Fruit fly (Drosophila melanogaster): ENCODE data around the gene CG10376.

CG10376 gene

DNA sequence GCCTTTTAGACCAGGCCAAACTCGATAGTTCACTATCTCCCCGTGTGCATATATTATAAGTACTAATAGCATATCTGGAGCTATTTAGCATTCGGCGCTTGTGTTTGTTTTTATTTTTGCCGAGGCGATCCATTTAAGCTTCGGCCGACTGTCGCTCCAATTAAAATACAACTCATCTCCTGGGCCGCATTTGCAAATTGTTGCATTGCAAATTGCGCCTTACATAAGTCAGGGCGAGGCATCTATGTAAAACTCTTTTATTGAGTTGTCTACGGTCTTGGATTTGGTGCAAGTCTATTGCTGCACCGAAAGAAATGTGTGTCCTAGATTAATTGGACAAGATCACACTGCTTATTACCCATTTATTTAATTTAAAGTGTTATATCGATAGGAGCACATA, 25.1 kb upstream of the CG10376 start:
- no peak for TF ChIP-seq usp (GFP tag; optimal IDR thresholded peaks at IDR 0.05)
- TF ChIP-seq CG8478 (optimal IDR thresholded peaks at IDR 0.05) = no peak
- no peak for TF ChIP-seq psq (optimal IDR thresholded peaks at IDR 0.05)
- no peak for TF ChIP-seq EcR (GFP tag; optimal IDR thresholded peaks at IDR 0.05)
- TF ChIP-seq Dll (optimal IDR thresholded peaks at IDR 0.05) = no peak
- no peak for TF ChIP-seq pan (optimal IDR thresholded peaks at IDR 0.05)

DNA sequence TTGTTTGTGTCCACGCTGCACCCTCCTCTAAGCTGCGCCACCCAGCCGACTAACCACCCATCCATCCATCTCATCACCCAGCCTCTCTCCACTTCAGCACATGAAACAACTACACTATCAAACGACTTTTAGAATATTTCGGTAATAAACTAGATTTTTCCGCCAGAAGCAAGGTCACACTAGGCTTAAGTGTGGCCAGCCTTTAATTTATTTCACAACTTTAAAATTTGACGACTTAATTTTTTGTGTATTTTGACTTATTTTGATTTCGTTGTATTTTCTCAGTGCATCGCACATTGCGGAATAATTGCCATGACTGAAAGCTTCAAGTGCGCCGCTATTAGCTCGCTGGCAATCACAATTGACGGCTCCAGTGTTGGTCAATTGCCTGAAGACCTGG, 21.9 kb upstream of the CG10376 start:
- TF ChIP-seq psq (optimal IDR thresholded peaks at IDR 0.05) (no peak), pan (optimal IDR thresholded peaks at IDR 0.05) (no peak), EcR (GFP tag; optimal IDR thresholded peaks at IDR 0.05) (no peak), CG8478 (optimal IDR thresholded peaks at IDR 0.05) (no peak), usp (GFP tag; optimal IDR thresholded peaks at IDR 0.05) (no peak), Dll (optimal IDR thresholded peaks at IDR 0.05) (no peak)

- TF ChIP-seq usp (GFP tag; optimal IDR thresholded peaks at IDR 0.05) (no peak), Dll (optimal IDR thresholded peaks at IDR 0.05) (no peak), pan (optimal IDR thresholded peaks at IDR 0.05) (no peak), EcR (GFP tag; optimal IDR thresholded peaks at IDR 0.05) (no peak), CG8478 (optimal IDR thresholded peaks at IDR 0.05) (no peak)
Observed at dm6 chr2L:18719583-18719982, 16.7 kb upstream of the CG10376 start.

dm6 chr2L:18717365-18718011, 14.6 kb upstream of the CG10376 start:
- TF ChIP-seq Dll (optimal IDR thresholded peaks at IDR 0.05) = no peak

dm6 chr2L:18714086-18714485, 11.2 kb upstream of the CG10376 start:
- TF ChIP-seq CG8478 (optimal IDR thresholded peaks at IDR 0.05) (no peak), psq (optimal IDR thresholded peaks at IDR 0.05) (no peak), EcR (GFP tag; optimal IDR thresholded peaks at IDR 0.05) (no peak), pan (optimal IDR thresholded peaks at IDR 0.05) (no peak), usp (GFP tag; optimal IDR thresholded peaks at IDR 0.05) (no peak), Dll (optimal IDR thresholded peaks at IDR 0.05) (no peak)

DNA sequence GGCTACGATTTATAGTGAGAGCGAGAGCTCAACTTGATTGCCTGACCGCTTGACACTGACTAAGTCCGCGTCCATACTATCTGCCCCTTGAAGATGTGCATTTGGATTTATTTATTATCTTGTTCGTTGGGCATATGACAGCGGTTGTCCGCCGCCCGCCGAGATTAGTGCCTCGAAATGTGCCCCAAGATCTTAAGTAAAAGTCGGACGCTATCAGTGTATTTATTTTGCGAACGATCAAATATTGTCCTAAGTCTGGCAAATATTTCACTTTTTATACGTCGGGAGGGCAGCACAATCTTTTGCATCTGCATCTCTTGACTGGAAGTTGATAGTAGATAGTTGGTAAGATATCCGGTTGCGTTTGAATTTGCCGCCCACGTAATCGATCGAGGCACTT, 10.8 kb upstream of the CG10376 start, which contains the start of gene Irk3:
Gene Irk3, minus strand, starts transcription at position 63 of the 400 bp plus-strand sequence.
- TF ChIP-seq Dll (optimal IDR thresholded peaks at IDR 0.05) (no peak), EcR (GFP tag; optimal IDR thresholded peaks at IDR 0.05) (no peak), pan (optimal IDR thresholded peaks at IDR 0.05) (no peak), psq (optimal IDR thresholded peaks at IDR 0.05) (no peak), CG8478 (optimal IDR thresholded peaks at IDR 0.05) (no peak), usp (GFP tag; optimal IDR thresholded peaks at IDR 0.05) (no peak)

DNA sequence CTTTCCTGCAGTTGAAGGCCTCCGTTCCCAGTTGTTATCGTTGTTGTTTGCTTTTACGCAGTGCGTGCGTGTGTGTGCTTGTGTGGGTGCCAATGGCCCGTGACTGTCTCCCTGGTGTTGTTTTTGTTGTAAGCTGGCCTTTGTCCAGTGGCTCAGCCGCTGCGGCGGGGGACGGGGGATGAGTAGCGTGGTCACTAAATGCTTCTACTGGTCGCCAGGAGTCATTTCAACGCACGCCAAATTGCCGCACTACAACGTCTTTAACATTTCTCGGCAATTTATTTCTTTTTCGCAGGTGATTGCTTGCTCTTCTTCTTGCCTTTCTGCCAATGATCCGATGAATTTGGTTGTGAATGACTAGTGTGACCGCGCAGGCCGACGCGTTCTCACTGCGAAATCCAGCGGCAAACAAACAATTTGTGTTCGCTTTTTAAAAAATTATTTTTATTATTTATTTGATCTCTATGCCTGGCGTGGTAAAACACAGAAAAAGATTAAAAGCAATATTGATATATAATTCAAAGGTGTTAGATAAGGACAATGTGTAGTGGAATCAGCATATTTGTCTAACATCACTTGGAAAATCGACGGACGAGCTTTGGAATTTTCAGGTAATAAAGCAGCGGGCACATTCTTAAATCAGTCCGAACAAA, 5.5 kb upstream of the CG10376 start, which contains the start of the genes Faf2 and Grip71:
Gene Faf2, minus strand, starts transcription at position 450 of the 653 bp plus-strand sequence.
Gene Grip71, plus strand, starts transcription at position 608 of the 653 bp plus-strand sequence.
- no peak for TF ChIP-seq usp (GFP tag; optimal IDR thresholded peaks at IDR 0.05)
- no peak for TF ChIP-seq EcR (GFP tag; optimal IDR thresholded peaks at IDR 0.05)
- no peak for TF ChIP-seq psq (optimal IDR thresholded peaks at IDR 0.05)
- TF ChIP-seq pan (optimal IDR thresholded peaks at IDR 0.05) = no peak
- TF ChIP-seq CG8478 (optimal IDR thresholded peaks at IDR 0.05) = no peak

DNA sequence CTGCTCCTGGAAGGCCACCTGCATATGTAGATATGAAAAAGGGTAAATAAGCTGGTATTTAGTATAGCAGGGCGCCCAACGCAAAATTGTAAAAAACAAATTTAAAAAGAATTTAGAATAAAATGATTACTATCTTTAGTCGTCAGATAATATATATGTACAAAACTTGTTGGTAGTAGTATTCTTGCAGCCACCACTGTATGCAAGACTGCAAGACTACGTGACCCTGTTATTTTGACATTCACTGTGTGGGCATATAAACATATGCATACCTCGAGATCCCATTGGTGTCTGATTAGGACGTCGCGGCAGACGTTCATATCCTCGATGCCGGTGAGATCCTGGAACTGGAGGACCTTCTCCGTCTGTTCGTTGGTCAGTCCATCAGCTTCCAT, 4.9 kb upstream of the CG10376 start:
- TF ChIP-seq psq (optimal IDR thresholded peaks at IDR 0.05) = no peak
- TF ChIP-seq CG8478 (optimal IDR thresholded peaks at IDR 0.05) = no peak
- no peak for TF ChIP-seq EcR (GFP tag; optimal IDR thresholded peaks at IDR 0.05)
- no peak for TF ChIP-seq usp (GFP tag; optimal IDR thresholded peaks at IDR 0.05)
- TF ChIP-seq Dll (optimal IDR thresholded peaks at IDR 0.05) = no peak
- no peak for TF ChIP-seq pan (optimal IDR thresholded peaks at IDR 0.05)

- no peak for TF ChIP-seq pan (optimal IDR thresholded peaks at IDR 0.05)
Observed at dm6 chr2L:18705617-18706046, 2.7 kb upstream of the CG10376 start, which contains the start of gene Jwa. TSS of gene Jwa (minus strand) at chr2L:18705703.

DNA sequence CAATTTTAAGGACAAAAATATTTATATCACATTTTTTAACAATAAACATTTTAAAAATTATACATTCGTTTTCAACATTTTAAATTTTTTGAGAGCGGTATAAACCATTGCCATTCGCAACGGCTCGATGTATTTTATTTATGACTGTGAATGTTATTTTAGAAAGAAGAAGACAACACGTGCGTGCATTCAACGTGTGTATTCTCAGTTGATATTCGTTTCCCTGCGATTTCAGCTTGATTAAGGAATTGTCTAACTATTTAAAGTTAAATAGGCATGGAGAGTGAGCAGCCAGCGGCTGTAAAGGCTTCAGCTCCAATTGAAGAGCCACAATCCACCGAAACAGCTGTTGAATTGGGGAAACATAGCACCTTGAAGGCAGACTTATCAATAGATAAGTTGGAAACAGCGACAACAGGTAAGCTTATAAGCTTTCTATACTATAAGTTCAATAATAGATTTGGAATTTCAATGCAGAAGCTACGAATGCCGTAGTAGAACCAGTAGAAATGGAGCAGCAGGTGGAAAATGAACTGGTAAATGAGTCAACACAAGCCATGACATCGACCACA, 4.3 kb downstream of the CG10376 start, which contains the start of gene CG10341:
Gene CG10341, plus strand, starts transcription at position 156 of the 572 bp plus-strand sequence.
- TF ChIP-seq pan (optimal IDR thresholded peaks at IDR 0.05) = no peak
- TF ChIP-seq usp (GFP tag; optimal IDR thresholded peaks at IDR 0.05) = no peak
- TF ChIP-seq CG8478 (optimal IDR thresholded peaks at IDR 0.05) = no peak

- TF ChIP-seq CG8478 (optimal IDR thresholded peaks at IDR 0.05) = no peak
- TF ChIP-seq Dll (optimal IDR thresholded peaks at IDR 0.05) = no peak
- no peak for TF ChIP-seq EcR (GFP tag; optimal IDR thresholded peaks at IDR 0.05)
- TF ChIP-seq usp (GFP tag; optimal IDR thresholded peaks at IDR 0.05) = no peak
- TF ChIP-seq psq (optimal IDR thresholded peaks at IDR 0.05) = no peak
- TF ChIP-seq pan (optimal IDR thresholded peaks at IDR 0.05) = no peak
Observed at dm6 chr2L:18695404-18695804, 7.5 kb downstream of the CG10376 start, which contains the start of the genes CG10383 and CG10338. TSS of gene CG10383 (minus strand) at chr2L:18695602. TSS of gene CG10338 (plus strand) at chr2L:18695664.

dm6 chr2L:18694724-18695105, 8.2 kb downstream of the CG10376 start:
- TF ChIP-seq usp (GFP tag; optimal IDR thresholded peaks at IDR 0.05) = no peak
- TF ChIP-seq psq (optimal IDR thresholded peaks at IDR 0.05) = no peak
- TF ChIP-seq CG8478 (optimal IDR thresholded peaks at IDR 0.05) = no peak
- no peak for TF ChIP-seq Dll (optimal IDR thresholded peaks at IDR 0.05)
- no peak for TF ChIP-seq pan (optimal IDR thresholded peaks at IDR 0.05)
- no peak for TF ChIP-seq EcR (GFP tag; optimal IDR thresholded peaks at IDR 0.05)
